Fruit fly (Drosophila melanogaster) whole organism, embryonic: Measurements from ENCODE around the gene CG32448.

Source experiments
- CG12219 ChIP-seq: fragments of 200-800 bp; sonication (Bioruptor generic); optimal IDR thresholded peaks from 3 replicates; lab custom pipeline; 2018; ENCODE audit warnings: missing biosample characterization, mild to moderate bottlenecking, missing genetic modification characterization
- CG16813 ChIP-seq: fragments of 200-800 bp; sonication (Bioruptor generic); IDR thresholded peaks from 3 replicates; pipeline ENCODE4 v1.3.6; 2022; ENCODE audit warnings: missing biosample characterization, missing genetic modification characterization; ENCODE audit not compliant: partially characterized antibody
- CG17385 ChIP-seq: fragments of 200-800 bp; sonication (Bioruptor generic); optimal IDR thresholded peaks from 3 replicates; lab custom pipeline; 2018; ENCODE audit warnings: missing biosample characterization, mild to moderate bottlenecking, missing genetic modification characterization
- CG5180 ChIP-seq: fragments of 200-800 bp; sonication (Bioruptor generic); optimal IDR thresholded peaks from 3 replicates; lab custom pipeline; 2017; ENCODE audit warnings: missing biosample characterization, missing genetic modification characterization, mild to moderate bottlenecking, moderate library complexity, missing genetic modification reagents
- CG6254 ChIP-seq: fragments of 200-800 bp; sonication (Bioruptor generic); optimal IDR thresholded peaks from 3 replicates; lab custom pipeline; 2017; ENCODE audit warnings: mild to moderate bottlenecking, missing biosample characterization, missing genetic modification reagents, missing genetic modification characterization
- D ChIP-seq, 2 experiments: fragments of 200-800 bp in 1 of 2; fragments of >200 bp in 1 of 2; sonication (Bioruptor generic) in 1 of 2; optimal IDR thresholded peaks; 2 replicates in 1 of 2; 3 replicates in 1 of 2; lab custom pipeline; 2017; ENCODE audit warnings: mild to moderate bottlenecking in 1 of 2, missing biosample characterization in 1 of 2, missing genetic modification characterization in 1 of 2, missing genetic modification reagents in 1 of 2
- Gsc ChIP-seq: fragments of 200-800 bp; sonication (Bioruptor generic); IDR thresholded peaks from 2 replicates; pipeline ENCODE4 v1.3.6; 2022; ENCODE audit warnings: missing biosample characterization, missing genetic modification characterization
- Jarid2 ChIP-seq: fragments of 200-800 bp; sonication (Bioruptor generic); optimal IDR thresholded peaks from 3 replicates; lab custom pipeline; 2017; ENCODE audit warnings: mild to moderate bottlenecking, missing biosample characterization, missing genetic modification reagents, missing genetic modification characterization
- NC2β ChIP-seq: fragments of 200-800 bp; sonication (Bioruptor generic); optimal IDR thresholded peaks from 2 replicates; lab custom pipeline; 2016; ENCODE audit warnings: missing biosample characterization, missing genetic modification characterization
- Nf-YB ChIP-seq: fragments of 200-800 bp; sonication (Bioruptor generic); optimal IDR thresholded peaks from 3 replicates; lab custom pipeline; 2019; ENCODE audit warnings: missing biosample characterization, mild to moderate bottlenecking, missing genetic modification characterization, moderate library complexity
- Nf-YC ChIP-seq: fragments of 200-800 bp; optimal IDR thresholded peaks from 3 replicates; lab custom pipeline; 2019; ENCODE audit warnings: missing biosample characterization, mild to moderate bottlenecking, missing genetic modification characterization, moderate library complexity
- Ravus ChIP-seq: fragments of 200-800 bp; sonication (Bioruptor generic); IDR thresholded peaks from 2 replicates; pipeline ENCODE4 v1.3.6; 2022; ENCODE audit warnings: missing biosample characterization, missing genetic modification characterization
- Trl ChIP-seq, 3 experiments: fragments of >200 bp in 2 of 3; fragments of 200-800 bp in 1 of 3; sonication (Bioruptor generic) in 1 of 3; optimal IDR thresholded peaks; 2 replicates in 1 of 3; 3 replicates in 2 of 3; lab custom pipeline; 2016 to 2017; ENCODE audit warnings: missing biosample characterization in 1 of 3, missing genetic modification characterization in 1 of 3
- bbx ChIP-seq: fragments of 200-800 bp; sonication (Bioruptor generic); IDR thresholded peaks from 2 replicates; pipeline ENCODE4 v1.3.6; 2022; ENCODE audit warnings: missing biosample characterization, missing genetic modification characterization; ENCODE audit not compliant: partially characterized antibody
- cas ChIP-seq: fragments of 200-800 bp; sonication (Bioruptor generic); IDR thresholded peaks from 2 replicates; pipeline ENCODE4 v1.3.6; 2022; ENCODE audit warnings: missing biosample characterization, missing genetic modification characterization
- cg ChIP-seq: fragments of 200-800 bp; sonication (Bioruptor generic); optimal IDR thresholded peaks from 3 replicates; lab custom pipeline; 2019; ENCODE audit warnings: missing biosample characterization, mild to moderate bottlenecking, missing genetic modification characterization, moderate library complexity
- chinmo ChIP-seq: fragments of 200-800 bp; sonication (Bioruptor generic); IDR thresholded peaks from 4 replicates; pipeline ENCODE4 v1.3.6; 2022; ENCODE audit warnings: missing biosample characterization, missing genetic modification characterization; ENCODE audit not compliant: partially characterized antibody
- da ChIP-seq: fragments of 200-800 bp; sonication (Bioruptor generic); optimal IDR thresholded peaks from 2 replicates; lab custom pipeline; 2016; ENCODE audit warnings: missing biosample characterization, missing genetic modification characterization
- fd102C ChIP-seq: fragments of 200-800 bp; sonication (Bioruptor generic); optimal IDR thresholded peaks from 2 replicates; lab custom pipeline; 2018; ENCODE audit warnings: missing biosample characterization, mild to moderate bottlenecking, missing genetic modification characterization, moderate library complexity
- gcm ChIP-seq: fragments of 200-800 bp; sonication (Bioruptor generic); optimal IDR thresholded peaks from 2 replicates; lab custom pipeline; 2019; ENCODE audit warnings: missing biosample characterization, mild to moderate bottlenecking, missing genetic modification characterization, moderate library complexity
- kni ChIP-seq: fragments of 200-800 bp; sonication (Bioruptor generic); optimal IDR thresholded peaks from 3 replicates; lab custom pipeline; 2017; ENCODE audit warnings: mild to moderate bottlenecking, missing biosample characterization, missing genetic modification reagents, missing genetic modification characterization
- pros ChIP-seq: fragments of 200-800 bp; sonication (Bioruptor generic); optimal IDR thresholded peaks from 3 replicates; lab custom pipeline; 2019; ENCODE audit warnings: missing biosample characterization, mild to moderate bottlenecking, missing genetic modification characterization, moderate library complexity
- run ChIP-seq: fragments of 200-800 bp; sonication (Bioruptor generic); optimal IDR thresholded peaks from 3 replicates; lab custom pipeline; 2018; ENCODE audit warnings: missing biosample characterization, mild to moderate bottlenecking, missing genetic modification characterization
- sima ChIP-seq: fragments of 200-800 bp; sonication (Bioruptor generic); optimal IDR thresholded peaks from 2 replicates; lab custom pipeline; 2016; ENCODE audit warnings: missing biosample characterization, missing genetic modification characterization
- twi ChIP-seq: fragments of 200-800 bp; optimal IDR thresholded peaks from 2 replicates; lab custom pipeline; 2019; ENCODE audit warnings: missing biosample characterization, mild to moderate bottlenecking, missing genetic modification characterization, moderate library complexity
- vfl ChIP-seq: fragments of 200-800 bp; sonication (Bioruptor generic); optimal IDR thresholded peaks from 2 replicates; lab custom pipeline; 2016; ENCODE audit warnings: missing biosample characterization, missing genetic modification characterization

The CG32448 gene

DNA sequence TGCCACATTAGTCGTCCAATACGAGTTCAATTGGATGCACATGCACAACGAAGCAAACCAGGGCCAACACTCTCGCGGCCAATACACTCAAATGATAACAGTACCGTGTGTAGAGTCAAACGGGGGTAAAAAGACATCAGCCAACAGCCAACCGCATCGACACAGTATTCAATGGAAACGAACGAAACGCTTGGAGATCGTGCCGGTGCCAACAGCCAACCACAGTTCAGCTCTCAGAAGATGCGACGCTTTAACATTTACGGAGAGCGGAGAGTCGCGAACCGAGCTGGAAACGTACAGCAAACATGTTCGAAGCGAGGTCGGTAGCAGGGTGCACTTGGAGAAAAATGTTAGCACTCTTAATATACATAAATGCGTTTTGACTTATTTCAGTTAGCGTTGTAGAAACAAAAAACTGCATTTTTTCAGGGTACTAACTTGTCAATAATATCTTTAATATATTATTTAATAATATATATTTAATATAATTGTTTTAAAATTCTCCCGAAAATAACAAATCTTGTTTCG lies 20.2 kb downstream of the CG32448 start (continued):
- TF ChIP-seq CG6254 (GFP tag; lab: Kevin White, UChicago) (peak; percentile 67), sima (GFP tag; lab: Kevin White, UChicago) (no peak), bbx (GFP tag; lab: Robert Waterston, UW) (no peak), cas (GFP tag; lab: Robert Waterston, UW) (0 out of 2 replicates have a peak, but pooled peaks have one; percentile 10), NC2β (GFP tag; lab: Kevin White, UChicago) (no peak), Ravus (GFP tag; lab: Robert Waterston, UW) (peak; percentile 6; the same call in 1 of the 2 replicates), run (peak; percentile 35), Gsc (GFP tag; lab: Robert Waterston, UW) (peak; percentile 8; the same call in 1 of the 2 replicates)

DNA sequence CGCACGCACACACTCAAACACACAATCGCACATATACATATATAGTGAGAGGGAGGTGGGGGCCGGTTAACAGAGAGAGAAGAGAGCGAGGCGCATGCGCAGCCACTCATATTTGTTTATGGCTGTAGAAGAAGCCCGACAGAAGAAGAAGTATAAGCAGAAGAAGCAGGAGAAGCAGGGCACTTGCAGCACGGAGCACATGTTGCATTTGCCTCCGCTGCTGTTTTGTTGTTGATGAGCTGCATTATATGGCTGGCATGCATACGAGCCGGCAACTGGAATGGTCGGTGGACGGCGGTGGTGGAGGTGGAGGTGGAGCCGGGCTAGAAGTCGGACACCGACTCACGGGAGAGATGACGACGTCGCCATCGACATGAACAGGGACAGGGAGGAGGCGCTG lies 27.9 kb downstream of the CG32448 start:
- TF ChIP-seq vfl (GFP tag; lab: Kevin White, UChicago) (no peak), Trl (optimal IDR thresholded peaks at IDR 0.05; lab: Kevin White, UChicago) (peak in 1 of 2 experiments; percentile 60), Trl (GFP tag; optimal IDR thresholded peaks at IDR 0.05; lab: Kevin White, UChicago) (no peak), CG16813 (GFP tag; lab: Robert Waterston, UW) (no peak), CG17385 (peak; percentile 31), chinmo (GFP tag; lab: Robert Waterston, UW) (no peak), Nf-YC (tag; lab: Kevin White, UChicago) (peak; percentile 37), kni (peak; percentile 1), twi (tag; lab: Kevin White, UChicago) (peak; percentile 57), cg (GFP tag; lab: Kevin White, UChicago) (peak; percentile 67), CG5180 (GFP tag; lab: Kevin White, UChicago) (peak; percentile 40), Nf-YB (GFP tag; lab: Kevin White, UChicago) (peak; percentile 91), Jarid2 (peak; percentile 23), pros (GFP tag; lab: Kevin White, UChicago) (peak; percentile 63)

DNA sequence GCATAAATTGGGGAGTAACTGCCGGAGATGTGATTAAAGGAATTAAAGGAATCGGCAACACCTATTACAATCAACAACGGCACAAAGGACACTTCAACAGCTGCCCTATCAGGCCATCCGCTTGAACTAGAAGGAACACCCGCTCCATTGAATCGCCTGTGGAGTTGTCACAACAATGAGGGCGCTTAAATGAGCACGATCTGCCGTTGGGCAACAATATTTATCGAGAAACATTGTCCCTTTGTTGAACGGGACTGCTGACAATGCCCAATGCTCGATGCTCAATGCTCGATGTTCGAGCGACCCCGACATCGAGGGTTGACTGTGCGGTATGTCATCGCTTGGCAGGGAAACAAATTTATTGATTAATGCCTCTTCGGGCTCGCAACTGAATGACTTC lies 40.4 kb downstream of the CG32448 start:
- peak; percentile 59 for TF ChIP-seq gcm (GFP tag; lab: Kevin White, UChicago)
- TF ChIP-seq da (GFP tag; lab: Kevin White, UChicago): no peak
- peak; percentile 27 for TF ChIP-seq pros (GFP tag; lab: Kevin White, UChicago)
- no peak for TF ChIP-seq CG12219 (GFP tag; lab: Kevin White, UChicago)
- TF ChIP-seq D (optimal IDR thresholded peaks at IDR 0.05; lab: Kevin White, UChicago): peak; percentile 97
- TF ChIP-seq D (GFP tag; optimal IDR thresholded peaks at IDR 0.05; lab: Kevin White, UChicago): no peak
- no peak for TF ChIP-seq fd102C (GFP tag; lab: Kevin White, UChicago)
